Worm (Caenorhabditis elegans): ENCODE data around the gene K11H12.10.

Gene K11H12.10

ce11 chrIV:673313-673712 is 2.6 kb upstream of the K11H12.10 start, which contains the start of gene K11H12.3 (continued):
- TF ChIP-seq ztf-26 (tag; optimal IDR thresholded peaks at IDR 0.05) (no peak), sea-2 (GFP tag; IDR thresholded peaks at IDR 0.05) (no peak), T07F8.4 (tag; optimal IDR thresholded peaks at IDR 0.05) (no peak)

ce11 chrIV:676280-676679 is 405 bp downstream of the K11H12.10 start, which contains the start of gene K11H12.5:
Gene K11H12.5 (plus strand): TSS chrIV:676580.
- no peak for TF ChIP-seq die-1 (tag; optimal IDR thresholded peaks at IDR 0.05)
- no peak for TF ChIP-seq lin-26 (GFP tag; IDR thresholded peaks at IDR 0.05)
- TF ChIP-seq nhr-80 (tag; optimal IDR thresholded peaks at IDR 0.05), result no peak
- no peak for TF ChIP-seq pbrm-1 (GFP tag; IDR thresholded peaks at IDR 0.05)
- no peak for TF ChIP-seq T26A5.8 (tag; optimal IDR thresholded peaks at IDR 0.05)
- no peak for TF ChIP-seq F22D6.2 (tag; optimal IDR thresholded peaks at IDR 0.05)
- TF ChIP-seq madf-6 (GFP tag; IDR thresholded peaks at IDR 0.05), result no peak
- no peak for TF ChIP-seq zfh-2 (GFP tag; conservative IDR thresholded peaks at IDR 0.05)
- TF ChIP-seq lin-54 (GFP tag; optimal IDR thresholded peaks at IDR 0.05), result no peak
- TF ChIP-seq pha-4 (tag; optimal IDR thresholded peaks at IDR 0.05), result no peak

DNA sequence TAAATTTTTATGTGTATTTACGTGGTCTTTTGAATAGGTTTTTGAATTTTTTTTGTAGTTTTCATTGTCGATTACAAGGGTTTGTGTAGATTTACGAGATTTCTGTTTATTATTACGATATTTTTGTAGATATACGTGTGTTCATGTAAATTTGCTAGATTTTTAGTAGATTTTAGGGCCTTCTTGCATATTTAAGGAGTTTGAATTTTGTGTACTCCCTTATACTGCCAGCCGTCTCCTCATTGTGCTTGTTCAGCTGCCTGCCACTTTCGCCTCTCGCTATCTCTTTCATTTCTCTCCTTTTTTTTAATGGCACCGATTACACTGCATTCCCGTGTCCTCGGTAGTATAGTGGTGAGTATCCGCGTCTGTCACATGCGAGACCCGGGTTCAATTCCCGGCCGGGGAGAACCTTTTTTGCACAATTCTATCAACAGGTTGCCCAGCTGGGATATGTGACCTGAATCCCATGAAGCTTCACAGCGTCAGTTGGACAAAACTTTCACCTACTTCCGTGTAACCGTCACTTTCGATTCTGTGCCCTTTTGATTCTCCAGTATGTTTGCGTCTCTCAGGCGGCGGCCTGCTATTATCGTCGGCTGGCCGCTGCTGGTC is 7.0 kb downstream of the K11H12.10 start:
- TF ChIP-seq lag-1 (GFP tag; IDR thresholded peaks at IDR 0.05), result no peak
- no peak for TF ChIP-seq pha-4 (tag; optimal IDR thresholded peaks at IDR 0.05)
- peak; percentile 78 for TF ChIP-seq T07F8.4 (tag; optimal IDR thresholded peaks at IDR 0.05)
- TF ChIP-seq unc-130 (GFP tag; optimal IDR thresholded peaks at IDR 0.05), result peak; percentile 64
- peak; percentile 24 for TF ChIP-seq nhr-27 (tag; optimal IDR thresholded peaks at IDR 0.05)
- peak; percentile 28 for TF ChIP-seq fkh-3 (tag; optimal IDR thresholded peaks at IDR 0.05)
- TF ChIP-seq athp-1 (tag; optimal IDR thresholded peaks at IDR 0.05), result peak; percentile 37
- no peak for TF ChIP-seq dpff-1 (tag; optimal IDR thresholded peaks at IDR 0.05)
- TF ChIP-seq ceh-58 (GFP tag; IDR thresholded peaks at IDR 0.05), result no peak
- peak; percentile 76 for TF ChIP-seq F57A8.1 (GFP tag; optimal IDR thresholded peaks at IDR 0.05)
- TF ChIP-seq ccch-3 (GFP tag; optimal IDR thresholded peaks at IDR 0.05), result no peak
- TF ChIP-seq efl-1 (GFP tag; optimal IDR thresholded peaks at IDR 0.05), result no peak
- peak; percentile 55 for TF ChIP-seq somi-1 (GFP tag; optimal IDR thresholded peaks at IDR 0.05)
- peak; percentile 65 for TF ChIP-seq hmg-20 (GFP tag; IDR thresholded peaks at IDR 0.05)
- peak; percentile 60 for TF ChIP-seq egrh-3 (GFP tag; IDR thresholded peaks at IDR 0.05)
- TF ChIP-seq zim-3 (tag; optimal IDR thresholded peaks at IDR 0.05), result peak; percentile 82
- TF ChIP-seq Y53F4B.3 (GFP tag; IDR thresholded peaks at IDR 0.05), result peak; percentile 22; the same call in 1 of the 2 replicates
- peak; percentile 68; the same call in 1 of the 2 replicates for TF ChIP-seq egl-44 (GFP tag; IDR thresholded peaks at IDR 0.05)
- TF ChIP-seq him-1 (tag; optimal IDR thresholded peaks at IDR 0.05), result peak; percentile 80
- TF ChIP-seq let-526 (GFP tag; IDR thresholded peaks at IDR 0.05), result no peak
- peak; percentile 26 for TF ChIP-seq snpc-1.3 (tag; optimal IDR thresholded peaks at IDR 0.05; ENCODE audit: insufficient read depth)
- TF ChIP-seq B0035.1 (tag; optimal IDR thresholded peaks at IDR 0.05), result peak; percentile 6
- TF ChIP-seq bed-2 (GFP tag; IDR thresholded peaks at IDR 0.05), result no peak
- TF ChIP-seq ceh-40 (GFP tag; IDR thresholded peaks at IDR 0.05), result peak; percentile 20; the same call in 1 of the 2 replicates
- TF ChIP-seq hlh-26 (GFP tag; conservative IDR thresholded peaks at IDR 0.05), result no peak
- TF ChIP-seq F49E8.2 (tag; optimal IDR thresholded peaks at IDR 0.05; ENCODE audit: insufficient read depth), result peak; percentile 36
- TF ChIP-seq snpc-3.4 (tag; optimal IDR thresholded peaks at IDR 0.05), result peak; percentile 44
- no peak for TF ChIP-seq F57C9.4 (tag; optimal IDR thresholded peaks at IDR 0.05)
- TF ChIP-seq snpc-1.1 (tag; optimal IDR thresholded peaks at IDR 0.05; ENCODE audit: insufficient read depth), result peak; percentile 17
- TF ChIP-seq F52B5.7 (tag; optimal IDR thresholded peaks at IDR 0.05), result peak; percentile 78
- TF ChIP-seq rcor-1 (GFP tag; IDR thresholded peaks at IDR 0.05), result peak; percentile 73; the same call in 1 of the 2 replicates
- peak; percentile 49 for TF ChIP-seq K12H6.12 (tag; optimal IDR thresholded peaks at IDR 0.05)
- TF ChIP-seq nfya-2 (GFP tag; IDR thresholded peaks at IDR 0.05), result no peak
- 0 out of 2 replicates have a peak, but pooled peaks have one; percentile 42 for TF ChIP-seq C06A6.2 (GFP tag; conservative IDR thresholded peaks at IDR 0.05)
